Fruit fly (Drosophila melanogaster) whole organism, adult: ENCODE results near the gene CG4839.

Experiments used
- CG11617 ChIP-seq: fragments of 200-800 bp; sonication (Bioruptor generic); optimal IDR thresholded peaks from 2 replicates; lab custom pipeline; 2017; ENCODE audit warnings: mild to moderate bottlenecking, missing biosample characterization, missing genetic modification reagents, missing genetic modification characterization
- CG1620 ChIP-seq: fragments of 200-800 bp; sonication (Bioruptor generic); optimal IDR thresholded peaks from 2 replicates; lab custom pipeline; 2016; ENCODE audit warnings: missing biosample characterization, missing genetic modification characterization
- CG33017 ChIP-seq: fragments of 200-800 bp; sonication (Bioruptor generic); optimal IDR thresholded peaks from 2 replicates; lab custom pipeline; 2018; ENCODE audit warnings: missing biosample characterization, mild to moderate bottlenecking, missing genetic modification characterization, moderate library complexity
- CG5204 ChIP-seq: fragments of 200-800 bp; sonication (Bioruptor generic); optimal IDR thresholded peaks from 2 replicates; lab custom pipeline; 2016; ENCODE audit warnings: missing biosample characterization, missing genetic modification characterization
- Clk ChIP-seq: fragments of 200-800 bp; sonication (Bioruptor generic); optimal IDR thresholded peaks from 2 replicates; lab custom pipeline; 2017; ENCODE audit warnings: missing biosample characterization, missing genetic modification characterization
- Crg-1 ChIP-seq: fragments of 200-800 bp; sonication (Bioruptor generic); optimal IDR thresholded peaks from 2 replicates; lab custom pipeline; 2016; ENCODE audit warnings: missing biosample characterization, missing genetic modification characterization
- Hr96 ChIP-seq: fragments of 200-800 bp; sonication (Bioruptor generic); optimal IDR thresholded peaks from 2 replicates; lab custom pipeline; 2016; ENCODE audit warnings: missing biosample characterization, missing genetic modification characterization
- Mnt ChIP-seq: fragments of 200-800 bp; sonication (Bioruptor generic); optimal IDR thresholded peaks from 2 replicates; lab custom pipeline; 2016; ENCODE audit warnings: missing biosample characterization, mild to moderate bottlenecking, missing genetic modification characterization
- kay ChIP-seq: fragments of 200-800 bp; sonication (Bioruptor generic); peaks from one replicate; lab custom pipeline; 2016; ENCODE audit warnings: missing biosample characterization, missing genetic modification characterization, borderline replicate concordance

dm6 chr2L:10198911-10199310, 54.3 kb downstream of the CG4839 start, which contains the start of gene Sur:
- TF ChIP-seq kay (GFP tag; lab: Kevin White, UChicago) (no peak), Hr96 (GFP tag; lab: Kevin White, UChicago) (no peak), CG11617 (GFP tag; lab: Kevin White, UChicago) (no peak), CG5204 (GFP tag; lab: Kevin White, UChicago) (no peak), Crg-1 (GFP tag; lab: Kevin White, UChicago) (no peak), CG33017 (tag; lab: Kevin White, UChicago) (no peak), Mnt (GFP tag; lab: Kevin White, UChicago) (no peak), Clk (no peak), CG1620 (GFP tag; lab: Kevin White, UChicago) (no peak)
